Fruit fly (Drosophila melanogaster): ENCODE results near the gene CG7692.

Gene CG7692

dm6 chr3L:17407073-17407472 lies 55.5 kb downstream of the CG7692 start (continued):
- TF ChIP-seq CG2199 (GFP tag; IDR thresholded peaks at IDR 0.05) (peak; percentile 54; the same call in 1 of the 3 replicates), pfk (GFP tag; optimal IDR thresholded peaks at IDR 0.05) (no peak), Blimp-1 (GFP tag; optimal IDR thresholded peaks at IDR 0.05) (no peak), ken (GFP tag; IDR thresholded peaks at IDR 0.05) (no peak), CG13624 (GFP tag; optimal IDR thresholded peaks at IDR 0.05) (no peak), CG1792 (GFP tag; optimal IDR thresholded peaks at IDR 0.05) (no peak), peb (GFP tag; IDR thresholded peaks at IDR 0.05) (no peak), Atf3 (GFP tag; optimal IDR thresholded peaks at IDR 0.05) (no peak), Pdp1 (GFP tag; optimal IDR thresholded peaks at IDR 0.05) (no peak), CG3065 (GFP tag; optimal IDR thresholded peaks at IDR 0.05) (no peak), Vsx1 (GFP tag; optimal IDR thresholded peaks at IDR 0.05) (no peak), CG12104 (GFP tag; optimal IDR thresholded peaks at IDR 0.05) (no peak), BEAF-32 (GFP tag; optimal IDR thresholded peaks at IDR 0.05) (no peak), CG18619 (GFP tag; optimal IDR thresholded peaks at IDR 0.05) (no peak), kni (GFP tag; optimal IDR thresholded peaks at IDR 0.05) (no peak), abd-A (tag; optimal IDR thresholded peaks at IDR 0.05) (peak; percentile 7), eve (GFP tag; optimal IDR thresholded peaks at IDR 0.05) (no peak), knrl (GFP tag; IDR thresholded peaks at IDR 0.05; ENCODE audit: partially characterized antibody) (peak; percentile 40; the same call in 2 of the 3 replicates), trem (tag; optimal IDR thresholded peaks at IDR 0.05) (peak; percentile 18)

Measured in whole organism, embryonic.